Fruit fly (Drosophila melanogaster) whole organism, embryonic: ENCODE data around the gene kri.

ENCODE experiments used
- Ada2b ChIP-seq: fragments of 200-800 bp; sonication (Bioruptor generic); IDR thresholded peaks from 2 replicates; pipeline ENCODE4 v1.3.6; 2022; ENCODE audit warnings: missing biosample characterization, missing genetic modification characterization
- Asciz ChIP-seq: fragments of 200-800 bp; sonication (Bioruptor generic); optimal IDR thresholded peaks from 2 replicates; lab custom pipeline; 2017; ENCODE audit warnings: missing biosample characterization, mild to moderate bottlenecking, missing genetic modification characterization, missing genetic modification reagents
- Bdp1 ChIP-seq: fragments of 200-800 bp; sonication (Bioruptor generic); optimal IDR thresholded peaks from 3 replicates; lab custom pipeline; 2016; ENCODE audit warnings: missing biosample characterization, missing genetic modification characterization
- CG10543 ChIP-seq: fragments of 200-800 bp; sonication (Bioruptor generic); optimal IDR thresholded peaks from 3 replicates; lab custom pipeline; 2017; ENCODE audit warnings: missing biosample characterization, mild to moderate bottlenecking, missing genetic modification characterization, moderate library complexity
- CG10654 ChIP-seq: fragments of 200-800 bp; sonication (Bioruptor generic); optimal IDR thresholded peaks from 2 replicates; lab custom pipeline; 2016; ENCODE audit warnings: missing biosample characterization, missing genetic modification characterization
- CG11247 ChIP-seq: fragments of 200-800 bp; sonication (Bioruptor generic); IDR thresholded peaks from 2 replicates; pipeline ENCODE4 v1.3.6; 2022; ENCODE audit warnings: missing biosample characterization, missing genetic modification characterization
- CG1233 ChIP-seq: fragments of 200-800 bp; sonication (Bioruptor generic); optimal IDR thresholded peaks from 4 replicates; lab custom pipeline; 2018; ENCODE audit warnings: missing biosample characterization, mild to moderate bottlenecking, missing genetic modification characterization
- CG14014 ChIP-seq: fragments of 200-800 bp; sonication (Bioruptor generic); IDR thresholded peaks from 2 replicates; pipeline ENCODE4 v1.3.6; 2022; ENCODE audit warnings: missing biosample characterization, missing genetic modification characterization
- CG3065 ChIP-seq: fragments of 200-800 bp; sonication (Bioruptor generic); optimal IDR thresholded peaks from 2 replicates; lab custom pipeline; 2016; ENCODE audit warnings: missing biosample characterization, missing genetic modification characterization
- CG31365 ChIP-seq: fragments of 200-800 bp; sonication (Bioruptor generic); optimal IDR thresholded peaks from 2 replicates; lab custom pipeline; 2018; ENCODE audit warnings: missing biosample characterization, mild to moderate bottlenecking, missing genetic modification characterization
- CG32767 ChIP-seq: fragments of 200-800 bp; sonication (Bioruptor generic); IDR thresholded peaks from 2 replicates; pipeline ENCODE4 v1.3.6; 2022; ENCODE audit warnings: missing biosample characterization, missing genetic modification characterization
- CG3281 ChIP-seq: fragments of 200-800 bp; sonication (Bioruptor generic); optimal IDR thresholded peaks from 3 replicates; lab custom pipeline; 2017; ENCODE audit warnings: missing biosample characterization, mild to moderate bottlenecking, missing genetic modification characterization
- CG6689 ChIP-seq: fragments of 200-800 bp; sonication (Bioruptor generic); IDR thresholded peaks from 2 replicates; pipeline ENCODE4 v1.3.6; 2022; ENCODE audit warnings: missing biosample characterization, missing genetic modification characterization
- CG6813 ChIP-seq: fragments of 200-800 bp; sonication (Bioruptor generic); optimal IDR thresholded peaks from 2 replicates; lab custom pipeline; 2017; ENCODE audit warnings: missing biosample characterization, missing genetic modification characterization, mild to moderate bottlenecking, moderate library complexity, missing genetic modification reagents
- CG7928 ChIP-seq: fragments of 200-800 bp; sonication (Bioruptor generic); optimal IDR thresholded peaks from 2 replicates; lab custom pipeline; 2017; ENCODE audit warnings: missing biosample characterization, mild to moderate bottlenecking, missing genetic modification characterization
- CG7963 ChIP-seq: fragments of 200-800 bp; sonication (Bioruptor generic); IDR thresholded peaks from 3 replicates; pipeline ENCODE4 v1.3.6; 2022; ENCODE audit warnings: missing biosample characterization, missing genetic modification characterization; ENCODE audit not compliant: partially characterized antibody
- Dip2 ChIP-seq: fragments of 200-800 bp; sonication (Bioruptor generic); IDR thresholded peaks from 2 replicates; pipeline ENCODE4 v1.3.6; 2022; ENCODE audit warnings: missing biosample characterization, missing genetic modification characterization
- E2f2 ChIP-seq: fragments of 200-800 bp; sonication (Bioruptor generic); IDR thresholded peaks from 2 replicates; pipeline ENCODE4 v1.3.6; 2022; ENCODE audit warnings: missing biosample characterization, missing genetic modification characterization
- Ets65A ChIP-seq: fragments of 200-800 bp; sonication (Bioruptor generic); peaks from one replicate; lab custom pipeline; 2016; ENCODE audit warnings: missing biosample characterization, missing genetic modification characterization
- HHEX ChIP-seq: fragments of 200-800 bp; sonication (Bioruptor generic); optimal IDR thresholded peaks from 3 replicates; lab custom pipeline; 2017; ENCODE audit warnings: missing biosample characterization, mild to moderate bottlenecking, missing genetic modification characterization, missing genetic modification reagents
- Hr39 ChIP-seq: fragments of >200 bp; optimal IDR thresholded peaks from 2 replicates; lab custom pipeline; 2017
- Jarid2 ChIP-seq: fragments of 200-800 bp; sonication (Bioruptor generic); optimal IDR thresholded peaks from 3 replicates; lab custom pipeline; 2017; ENCODE audit warnings: mild to moderate bottlenecking, missing biosample characterization, missing genetic modification reagents, missing genetic modification characterization
- MESR4 ChIP-seq: fragments of 200-800 bp; sonication (Bioruptor generic); optimal IDR thresholded peaks from 2 replicates; lab custom pipeline; 2018; ENCODE audit warnings: missing biosample characterization, mild to moderate bottlenecking, missing genetic modification characterization, moderate library complexity
- Meics ChIP-seq: fragments of 200-800 bp; sonication (Bioruptor generic); optimal IDR thresholded peaks from 2 replicates; lab custom pipeline; 2017; ENCODE audit warnings: missing biosample characterization, mild to moderate bottlenecking, missing genetic modification characterization
- NFAT ChIP-seq: fragments of 200-800 bp; sonication (Bioruptor generic); IDR thresholded peaks from 2 replicates; pipeline ENCODE4 v1.3.6; 2022; ENCODE audit warnings: missing biosample characterization, missing genetic modification characterization
- Optix ChIP-seq: fragments of 200-800 bp; sonication (Bioruptor generic); IDR thresholded peaks from 3 replicates; pipeline ENCODE4 v1.3.6; 2022; ENCODE audit warnings: missing biosample characterization, missing genetic modification characterization
- Pdp1 ChIP-seq, 2 experiments: fragments of 200-800 bp; sonication (Bioruptor generic); optimal IDR thresholded peaks; 3 replicates each; lab custom pipeline; 2016; ENCODE audit warnings: missing biosample characterization in 2 of 2, missing genetic modification characterization in 2 of 2, mild to moderate bottlenecking in 1 of 2, moderate library complexity in 1 of 2
- Side ChIP-seq: fragments of 200-800 bp; sonication (Bioruptor generic); optimal IDR thresholded peaks from 2 replicates; lab custom pipeline; 2016; ENCODE audit warnings: missing biosample characterization, missing genetic modification characterization
- Six4 ChIP-seq: fragments of 200-800 bp; sonication (Bioruptor generic); optimal IDR thresholded peaks from 2 replicates; lab custom pipeline; 2016; ENCODE audit warnings: missing biosample characterization, missing genetic modification characterization
- YL-1 ChIP-seq: fragments of 200-800 bp; sonication (Bioruptor generic); optimal IDR thresholded peaks from 3 replicates; lab custom pipeline; 2017; ENCODE audit warnings: missing biosample characterization, mild to moderate bottlenecking, missing genetic modification characterization
- aop ChIP-seq: fragments of 200-800 bp; sonication (Bioruptor generic); IDR thresholded peaks from 2 replicates; pipeline ENCODE4 v1.3.6; 2022; ENCODE audit warnings: missing biosample characterization, missing genetic modification characterization
- bcd ChIP-seq: fragments of 200-800 bp; sonication (Bioruptor generic); optimal IDR thresholded peaks from 2 replicates; lab custom pipeline; 2017; ENCODE audit warnings: missing biosample characterization, mild to moderate bottlenecking, missing genetic modification characterization
- chm ChIP-seq: fragments of 200-800 bp; sonication (Bioruptor generic); IDR thresholded peaks from 2 replicates; pipeline ENCODE4 v1.3.6; 2022; ENCODE audit warnings: missing biosample characterization, missing genetic modification characterization
- dan ChIP-seq: fragments of 200-800 bp; sonication (Bioruptor generic); IDR thresholded peaks from 2 replicates; pipeline ENCODE4 v1.3.6; 2022; ENCODE audit warnings: missing biosample characterization, missing genetic modification characterization
- dati ChIP-seq: fragments of 200-800 bp; sonication (Bioruptor generic); IDR thresholded peaks from 2 replicates; pipeline ENCODE4 v1.3.6; 2022; ENCODE audit warnings: missing biosample characterization, missing genetic modification characterization
- dimm ChIP-seq: fragments of 200-800 bp; sonication (Bioruptor generic); IDR thresholded peaks from 2 replicates; pipeline ENCODE4 v1.3.6; 2022; ENCODE audit warnings: missing biosample characterization, missing genetic modification characterization
- dmrt99B ChIP-seq: fragments of 200-800 bp; sonication (Bioruptor generic); optimal IDR thresholded peaks from 2 replicates; lab custom pipeline; 2018; ENCODE audit warnings: missing biosample characterization, mild to moderate bottlenecking, missing genetic modification characterization, moderate library complexity
- gce ChIP-seq: fragments of 200-800 bp; sonication (Bioruptor generic); IDR thresholded peaks from 3 replicates; pipeline ENCODE4 v1.3.6; 2022; ENCODE audit warnings: missing biosample characterization, missing genetic modification characterization
- grau ChIP-seq: fragments of 200-800 bp; optimal IDR thresholded peaks from 3 replicates; lab custom pipeline; 2019; ENCODE audit warnings: missing biosample characterization, mild to moderate bottlenecking, missing genetic modification characterization, moderate library complexity
- gsb ChIP-seq: fragments of 200-800 bp; sonication (Bioruptor generic); IDR thresholded peaks from 2 replicates; pipeline ENCODE4 v1.3.6; 2022; ENCODE audit warnings: missing biosample characterization, missing genetic modification characterization
- jumu ChIP-seq: fragments of 200-800 bp; sonication (Bioruptor generic); optimal IDR thresholded peaks from 3 replicates; lab custom pipeline; 2016; ENCODE audit warnings: missing biosample characterization, missing genetic modification characterization
- ken ChIP-seq: fragments of 200-800 bp; sonication (Bioruptor generic); IDR thresholded peaks from 3 replicates; pipeline ENCODE4 v1.3.6; 2022; ENCODE audit warnings: missing biosample characterization, missing genetic modification characterization
- knrl ChIP-seq: fragments of 200-800 bp; sonication (Bioruptor generic); IDR thresholded peaks from 3 replicates; pipeline ENCODE4 v1.3.6; 2022; ENCODE audit warnings: missing biosample characterization, missing genetic modification characterization; ENCODE audit not compliant: partially characterized antibody
- org-1 ChIP-seq: fragments of 200-800 bp; sonication (Bioruptor generic); optimal IDR thresholded peaks from 2 replicates; lab custom pipeline; 2017; ENCODE audit warnings: missing biosample characterization, missing genetic modification characterization
- pb ChIP-seq: fragments of 200-800 bp; sonication (Bioruptor generic); optimal IDR thresholded peaks from 3 replicates; lab custom pipeline; 2016; ENCODE audit warnings: missing biosample characterization, missing genetic modification characterization
- schlank ChIP-seq: fragments of 200-800 bp; sonication (Bioruptor generic); optimal IDR thresholded peaks from 2 replicates; lab custom pipeline; 2018; ENCODE audit warnings: missing biosample characterization, mild to moderate bottlenecking, missing genetic modification characterization
- scrt ChIP-seq: fragments of 200-800 bp; sonication (Bioruptor generic); optimal IDR thresholded peaks from 2 replicates; lab custom pipeline; 2018; ENCODE audit warnings: missing biosample characterization, mild to moderate bottlenecking, missing genetic modification characterization, moderate library complexity
- shn ChIP-seq: fragments of 200-800 bp; sonication (Bioruptor generic); optimal IDR thresholded peaks from 3 replicates; lab custom pipeline; 2016; ENCODE audit warnings: missing biosample characterization, missing genetic modification characterization
- slbo ChIP-seq: fragments of 200-800 bp; sonication (Bioruptor generic); IDR thresholded peaks from 2 replicates; pipeline ENCODE4 v1.3.6; 2022; ENCODE audit warnings: missing biosample characterization, missing genetic modification characterization
- wdn ChIP-seq: fragments of 200-800 bp; sonication (Bioruptor generic); IDR thresholded peaks from 2 replicates; pipeline ENCODE4 v1.3.6; 2022; ENCODE audit warnings: missing biosample characterization, missing genetic modification characterization

kri gene

DNA sequence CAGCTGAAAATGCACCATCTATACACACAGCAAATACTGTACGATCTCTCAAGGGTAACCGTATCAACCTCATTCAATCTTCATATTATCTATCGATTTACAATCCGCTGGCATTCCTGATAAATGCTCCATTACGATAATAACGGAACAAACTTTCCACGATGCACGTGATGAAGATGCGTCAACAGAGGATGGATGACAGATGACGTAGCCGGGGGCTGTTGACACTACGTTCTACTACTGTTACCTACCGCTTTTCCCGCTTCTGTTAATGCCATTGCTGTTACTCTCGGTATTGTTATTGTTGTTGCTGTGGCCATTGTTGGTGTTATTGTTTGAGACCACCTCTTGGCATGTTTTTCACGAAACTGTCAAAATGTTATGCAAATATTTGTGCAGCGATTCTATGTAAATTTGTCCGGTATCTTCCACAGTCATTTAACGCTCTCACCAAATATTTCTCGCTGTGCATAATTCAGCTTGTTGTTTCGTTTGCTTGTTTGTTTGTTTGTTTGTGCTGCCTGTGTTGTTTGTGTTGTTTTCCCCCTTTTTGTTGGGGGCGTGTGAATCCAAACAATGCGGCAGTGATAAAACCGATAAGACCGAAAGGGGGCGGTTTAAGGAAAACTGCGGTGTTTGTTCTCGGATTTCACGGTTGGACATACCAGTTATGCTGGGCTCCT, 13.1 kb downstream of the kri start (continued):
- TF ChIP-seq wdn (no peak), Jarid2 (GFP tag; lab: Kevin White, UChicago) (peak; percentile 79), shn (peak; percentile 83), CG1233 (GFP tag; lab: Kevin White, UChicago) (peak; percentile 90), Ets65A (GFP tag; lab: Kevin White, UChicago) (peak; percentile 63), gsb (GFP tag; lab: Robert Waterston, UW) (no peak; the same call in 1 of the 2 replicates), pb (GFP tag; lab: Kevin White, UChicago) (peak; percentile 73), knrl (GFP tag; lab: Robert Waterston, UW) (no peak), CG10543 (peak; percentile 61), Hr39 (lab: Kevin White, UChicago) (no peak), dan (GFP tag; lab: Robert Waterston, UW) (no peak), dimm (GFP tag; lab: Robert Waterston, UW) (no peak), scrt (GFP tag; lab: Kevin White, UChicago) (peak; percentile 73), CG7928 (GFP tag; lab: Kevin White, UChicago) (peak; percentile 18), Side (GFP tag; lab: Kevin White, UChicago) (peak; percentile 82), MESR4 (peak; percentile 30), Bdp1 (GFP tag; lab: Kevin White, UChicago) (peak; percentile 81), Meics (peak; percentile 78), CG10654 (peak; percentile 85), CG14014 (GFP tag; lab: Robert Waterston, UW) (peak; percentile 57; the same call in 1 of the 2 replicates), ken (GFP tag; lab: Robert Waterston, UW) (peak; percentile 59), jumu (GFP tag; lab: Kevin White, UChicago) (peak; percentile 62), Ada2b (GFP tag; lab: Robert Waterston, UW) (peak; percentile 19; the same call in 1 of the 2 replicates), NFAT (GFP tag; lab: Robert Waterston, UW) (no peak), CG7963 (GFP tag; lab: Robert Waterston, UW) (no peak), CG6813 (GFP tag; lab: Kevin White, UChicago) (peak; percentile 94), aop (GFP tag; lab: Robert Waterston, UW) (no peak), E2f2 (GFP tag; lab: Robert Waterston, UW) (peak; percentile 40; the same call in 1 of the 2 replicates), CG6689 (peak; percentile 49; the same call in 1 of the 2 replicates), HHEX (GFP tag; lab: Kevin White, UChicago) (peak; percentile 88), Asciz (GFP tag; lab: Kevin White, UChicago) (peak; percentile 96), CG3065 (GFP tag; lab: Kevin White, UChicago) (peak; percentile 87), dati (GFP tag; lab: Robert Waterston, UW) (peak; percentile 26; the same call in 1 of the 2 replicates), CG32767 (peak; percentile 50; the same call in 1 of the 2 replicates), CG31365 (tag; lab: Kevin White, UChicago) (peak; percentile 83), Dip2 (GFP tag; lab: Robert Waterston, UW) (no peak), chm (GFP tag; lab: Robert Waterston, UW) (peak; percentile 86; the same call in 1 of the 2 replicates), CG3281 (GFP tag; lab: Kevin White, UChicago) (peak; percentile 76), org-1 (GFP tag; lab: Kevin White, UChicago) (peak; percentile 88), dmrt99B (tag; lab: Kevin White, UChicago) (peak; percentile 84), slbo (GFP tag; lab: Robert Waterston, UW) (0 out of 2 replicates have a peak, but pooled peaks have one; percentile 20), grau (tag; lab: Kevin White, UChicago) (peak; percentile 61), Six4 (peak; percentile 86), schlank (tag; lab: Kevin White, UChicago) (peak; percentile 34), bcd (GFP tag; lab: Kevin White, UChicago) (peak; percentile 78), Pdp1 (GFP tag; optimal IDR thresholded peaks at IDR 0.05; lab: Kevin White, UChicago) (peak; percentile 51 to 81), CG11247 (peak; percentile 69), gce (peak; percentile 74; the same call in 1 of the 3 replicates), Optix (GFP tag; lab: Robert Waterston, UW) (0 out of 3 replicates have a peak, but pooled peaks have one; percentile 39), YL-1 (GFP tag; lab: Kevin White, UChicago) (peak; percentile 77)
